Worm (Caenorhabditis elegans) whole organism, L2 larva: ENCODE measurements around the gene gldi-4.

Experiments used
- F13H6.1 ChIP-seq: sonication (generic microtip); optimal IDR thresholded peaks from 2 replicates; lab custom pipeline; 2016; ENCODE audit warnings: missing genetic modification characterization, missing compliant biosample characterization
- elt-3 ChIP-seq: sonication (generic microtip); optimal IDR thresholded peaks from 2 replicates; lab custom pipeline; 2017; ENCODE audit warnings: missing biosample characterization, missing genetic modification characterization
- nhr-237 ChIP-seq: fragments of 150-350 bp; optimal IDR thresholded peaks from 2 replicates; lab custom pipeline; 2014; ENCODE audit warnings: missing biosample characterization, missing genetic modification characterization
- skn-1 ChIP-seq: sonication (generic microtip); optimal IDR thresholded peaks from 2 replicates; lab custom pipeline; 2017; ENCODE audit warnings: missing biosample characterization, missing genetic modification characterization
- zag-1 ChIP-seq: fragments of 150-350 bp; optimal IDR thresholded peaks from 2 replicates; lab custom pipeline; 2014; ENCODE audit warnings: missing biosample characterization, missing genetic modification characterization

DNA sequence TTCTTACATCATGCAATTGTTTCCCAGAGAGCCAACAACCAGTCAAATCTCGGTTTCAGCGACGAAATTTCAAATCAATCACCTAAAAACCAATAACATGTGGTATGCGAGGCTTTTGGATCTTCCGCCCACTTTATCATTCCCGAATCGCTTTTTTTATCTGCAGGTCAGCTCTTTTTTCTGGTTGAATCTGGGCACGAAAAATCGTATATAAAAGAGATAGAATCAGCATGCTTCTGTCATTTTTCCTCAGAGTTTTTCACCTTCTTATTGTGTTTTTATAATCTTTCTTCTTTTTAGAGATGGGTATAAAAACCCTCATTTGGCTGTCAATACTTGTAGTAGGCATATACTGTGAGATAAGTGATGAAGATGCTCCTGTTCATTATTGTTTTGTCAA lies 14.1 kb upstream of the gldi-4 start, which contains the start of gene cht-3:
- TF ChIP-seq skn-1 (tag; lab: Kevin White, UChicago) (no peak), F13H6.1 (tag; lab: Kevin White, UChicago) (no peak), zag-1 (no peak), elt-3 (tag; lab: Kevin White, UChicago) (no peak), nhr-237 (no peak)
